Fruit fly (Drosophila melanogaster) whole organism, prepupa: Measurements from ENCODE around the gene Josd.

ENCODE experiments used
- CG6276 ChIP-seq: fragments of 200-800 bp; sonication (Bioruptor generic); optimal IDR thresholded peaks from 2 replicates; lab custom pipeline; 2017; ENCODE audit warnings: missing biosample characterization, mild to moderate bottlenecking, missing genetic modification characterization
- Eip75B ChIP-seq: fragments of 200-800 bp; sonication (Bioruptor generic); optimal IDR thresholded peaks from 3 replicates; lab custom pipeline; 2016; ENCODE audit warnings: missing biosample characterization, missing genetic modification characterization
- Eip93F ChIP-seq: fragments of 200-800 bp; sonication (Bioruptor generic); optimal IDR thresholded peaks from 2 replicates; lab custom pipeline; 2016; ENCODE audit warnings: missing biosample characterization, mild to moderate bottlenecking, missing genetic modification characterization
- Ets21C ChIP-seq: fragments of 200-800 bp; sonication (Bioruptor generic); optimal IDR thresholded peaks from 3 replicates; lab custom pipeline; 2016; ENCODE audit warnings: missing biosample characterization, missing genetic modification characterization
- Gug ChIP-seq: fragments of 200-800 bp; sonication (Bioruptor generic); IDR thresholded peaks from 2 replicates; pipeline ENCODE4 v1.3.6; 2022; ENCODE audit warnings: missing biosample characterization, missing genetic modification characterization
- Sox102F ChIP-seq: fragments of 200-800 bp; sonication (Bioruptor generic); optimal IDR thresholded peaks from 2 replicates; lab custom pipeline; 2016; ENCODE audit warnings: missing biosample characterization, mild to moderate bottlenecking, missing genetic modification characterization
- acj6 ChIP-seq: fragments of 200-800 bp; sonication (Bioruptor generic); optimal IDR thresholded peaks from 3 replicates; lab custom pipeline; 2016; ENCODE audit warnings: missing biosample characterization, missing genetic modification characterization
- svp ChIP-seq: fragments of 200-800 bp; sonication (Bioruptor generic); peaks from one replicate; lab custom pipeline; 2016; ENCODE audit warnings: missing biosample characterization, missing genetic modification characterization

- TF ChIP-seq Ets21C (GFP tag; lab: Kevin White, UChicago) (no peak), Eip75B (GFP tag; lab: Kevin White, UChicago) (no peak), Gug (GFP tag; lab: Robert Waterston, UW) (0 out of 2 replicates have a peak, but pooled peaks have one; percentile 16), Eip93F (GFP tag; lab: Kevin White, UChicago) (no peak), CG6276 (GFP tag; lab: Kevin White, UChicago) (peak; percentile 11), acj6 (GFP tag; lab: Kevin White, UChicago) (no peak), Sox102F (GFP tag; lab: Kevin White, UChicago) (no peak), svp (GFP tag; lab: Kevin White, UChicago) (no peak)
Observed at dm6 chrX:6310408-6310807, 49.4 kb downstream of the Josd start.
